Worm (Caenorhabditis elegans) whole organism, young adult: ENCODE measurements around the gene morc-1.

ENCODE experiments used
- B0035.1 ChIP-seq: sonication (generic microtip); optimal IDR thresholded peaks from 2 replicates; lab custom pipeline; 2016; ENCODE audit warnings: missing genetic modification characterization, mild to moderate bottlenecking, missing compliant biosample characterization, missing genotype, missing genetic modification reagents
- C17E4.6 ChIP-seq: fragments of 200-800 bp; sonication (Bioruptor generic); IDR thresholded peaks from 2 replicates; pipeline ENCODE4 v1.3.6; 2022; ENCODE audit warnings: missing genetic modification reagents, missing genetic modification characterization, missing compliant biosample characterization
- D2030.7 ChIP-seq: fragments of 200-800 bp; sonication (Bioruptor generic); IDR thresholded peaks from 2 replicates; pipeline ENCODE4 v1.3.6; 2022; ENCODE audit warnings: missing genetic modification reagents, missing genetic modification characterization, missing compliant biosample characterization
- F33H1.4 ChIP-seq: fragments of 200-800 bp; sonication (Bioruptor generic); IDR thresholded peaks from 2 replicates; pipeline ENCODE4 v1.3.6; 2022; ENCODE audit warnings: missing genetic modification reagents, missing genetic modification characterization, missing compliant biosample characterization
- F39B2.1 ChIP-seq: fragments of 200-800 bp; sonication (Bioruptor generic); IDR thresholded peaks from 2 replicates; pipeline ENCODE4 v1.3.6; 2022; ENCODE audit warnings: missing genetic modification reagents, missing genetic modification characterization, missing compliant biosample characterization
- F49E8.2 ChIP-seq: sonication (generic microtip); optimal IDR thresholded peaks from 3 replicates; lab custom pipeline; 2017; ENCODE audit warnings: missing genetic modification characterization, mild to moderate bottlenecking, missing compliant biosample characterization, antibody characterized with exemption, moderate library complexity; ENCODE audit not compliant: insufficient read depth
- F52B5.7 ChIP-seq: sonication (generic microtip); optimal IDR thresholded peaks from 2 replicates; lab custom pipeline; 2016; ENCODE audit warnings: mild to moderate bottlenecking, missing genetic modification characterization, missing compliant biosample characterization
- T07F8.4 ChIP-seq: sonication (generic microtip); optimal IDR thresholded peaks from 2 replicates; lab custom pipeline; 2016; ENCODE audit warnings: mild to moderate bottlenecking, missing genetic modification characterization, moderate library complexity, missing compliant biosample characterization
- T26A5.8 ChIP-seq: sonication (generic microtip); optimal IDR thresholded peaks from 2 replicates; lab custom pipeline; 2016; ENCODE audit warnings: missing genetic modification characterization, missing compliant biosample characterization
- Y53G8AR.9 ChIP-seq: fragments of 200-800 bp; sonication (Bioruptor generic); conservative IDR thresholded peaks from 2 replicates; pipeline ENCODE4 v1.3.6; 2022; ENCODE audit warnings: missing genetic modification reagents, missing genetic modification characterization, missing compliant biosample characterization
- Y95B8A.8 ChIP-seq: fragments of 200-800 bp; sonication (Bioruptor generic); IDR thresholded peaks from 2 replicates; pipeline ENCODE4 v1.3.6; 2022; ENCODE audit warnings: missing genetic modification reagents, missing genetic modification characterization, missing compliant biosample characterization
- ama-1 ChIP-seq, 3 experiments: fragments of 150-350 bp in 1 of 3; sonication (generic microtip) in 2 of 3; optimal IDR thresholded peaks; 2 replicates each; lab custom pipeline; 2014 to 2018; ENCODE audit warnings: missing biosample characterization in 2 of 3, missing genetic modification characterization in 2 of 3, missing genetic modification reagents in 2 of 3
- aptf-2 ChIP-seq: fragments of 200-800 bp; sonication (Bioruptor generic); conservative IDR thresholded peaks from 2 replicates; pipeline ENCODE4 v1.3.6; 2022; ENCODE audit warnings: missing genetic modification reagents, missing genetic modification characterization, missing compliant biosample characterization
- aptf-3 ChIP-seq: fragments of 200-800 bp; sonication (Bioruptor generic); IDR thresholded peaks from 2 replicates; pipeline ENCODE4 v1.3.6; 2022; ENCODE audit warnings: missing genetic modification characterization, missing compliant biosample characterization
- athp-1 ChIP-seq: sonication (generic microtip); optimal IDR thresholded peaks from 2 replicates; lab custom pipeline; 2017; ENCODE audit warnings: mild to moderate bottlenecking, missing genetic modification characterization, missing compliant biosample characterization
- attf-3 ChIP-seq: fragments of 200-800 bp; sonication (Bioruptor generic); conservative IDR thresholded peaks from 2 replicates; pipeline ENCODE4 v1.3.6; 2022; ENCODE audit warnings: missing genetic modification reagents, missing genetic modification characterization, missing compliant biosample characterization
- bed-2 ChIP-seq: fragments of 200-800 bp; sonication (Bioruptor generic); IDR thresholded peaks from 2 replicates; pipeline ENCODE4 v1.3.6; 2022; ENCODE audit warnings: missing genetic modification reagents, missing genetic modification characterization, missing compliant biosample characterization
- ccch-3 ChIP-seq: fragments of 200-800 bp; sonication (Bioruptor generic); optimal IDR thresholded peaks from 2 replicates; lab custom pipeline; 2018; ENCODE audit warnings: mild to moderate bottlenecking, missing genetic modification characterization, missing compliant biosample characterization
- ceh-27 ChIP-seq: fragments of 200-800 bp; sonication (Bioruptor generic); optimal IDR thresholded peaks from 2 replicates; lab custom pipeline; 2018; ENCODE audit warnings: mild to moderate bottlenecking, missing genetic modification characterization, moderate library complexity, missing compliant biosample characterization
- ceh-58 ChIP-seq: fragments of 200-800 bp; sonication (Bioruptor generic); IDR thresholded peaks from 2 replicates; pipeline ENCODE4 v1.3.6; 2022; ENCODE audit warnings: missing genetic modification characterization, missing compliant biosample characterization
- chd-7 ChIP-seq: sonication (generic microtip); optimal IDR thresholded peaks from 2 replicates; lab custom pipeline; 2016; ENCODE audit warnings: mild to moderate bottlenecking, missing genetic modification characterization, moderate library complexity, missing compliant biosample characterization
- die-1 ChIP-seq: sonication (generic microtip); optimal IDR thresholded peaks from 2 replicates; lab custom pipeline; 2016; ENCODE audit warnings: missing genotype, mild to moderate bottlenecking, missing genetic modification characterization, missing compliant biosample characterization
- egl-44 ChIP-seq: fragments of 200-800 bp; sonication (Bioruptor generic); IDR thresholded peaks from 2 replicates; pipeline ENCODE4 v1.3.6; 2022; ENCODE audit warnings: missing genetic modification reagents, missing genetic modification characterization, missing compliant biosample characterization
- him-1 ChIP-seq: sonication (generic microtip); optimal IDR thresholded peaks from 2 replicates; lab custom pipeline; 2016; ENCODE audit warnings: missing genotype, missing genetic modification reagents, missing genetic modification characterization, missing compliant biosample characterization
- hmg-20 ChIP-seq: fragments of 200-800 bp; sonication (Bioruptor generic); IDR thresholded peaks from 2 replicates; pipeline ENCODE4 v1.3.6; 2022; ENCODE audit warnings: missing genetic modification reagents, missing genetic modification characterization, missing compliant biosample characterization
- hsf-1 ChIP-seq: fragments of 200-800 bp; sonication (Bioruptor generic); IDR thresholded peaks from 2 replicates; pipeline ENCODE4 v1.3.6; 2022; ENCODE audit warnings: missing genetic modification reagents, missing genetic modification characterization, missing compliant biosample characterization
- lin-26 ChIP-seq: fragments of 200-800 bp; sonication (Bioruptor generic); IDR thresholded peaks from 2 replicates; pipeline ENCODE4 v1.3.6; 2022; ENCODE audit warnings: missing genetic modification reagents, missing genetic modification characterization, missing compliant biosample characterization
- lin-35 ChIP-seq, 3 experiments: fragments of 150-350 bp in 2 of 3; sonication (generic microtip) in 1 of 3; optimal IDR thresholded peaks; 2 replicates each; lab custom pipeline; 2014 to 2018; ENCODE audit warnings: missing biosample characterization in 3 of 3, missing genetic modification characterization in 3 of 3, missing genetic modification reagents in 3 of 3
- lin-54 ChIP-seq: fragments of 200-800 bp; sonication (Bioruptor generic); optimal IDR thresholded peaks from 2 replicates; lab custom pipeline; 2018; ENCODE audit warnings: mild to moderate bottlenecking, missing genetic modification characterization, missing compliant biosample characterization
- lir-1 ChIP-seq: fragments of 200-800 bp; sonication (Bioruptor generic); conservative IDR thresholded peaks from 2 replicates; pipeline ENCODE4 v1.3.6; 2022; ENCODE audit warnings: missing genetic modification reagents, missing genetic modification characterization, missing compliant biosample characterization
- mcd-1 ChIP-seq: fragments of 200-800 bp; sonication (Bioruptor generic); IDR thresholded peaks from 2 replicates; pipeline ENCODE4 v1.3.6; 2022; ENCODE audit warnings: missing genetic modification reagents, missing genetic modification characterization, missing compliant biosample characterization
- nhr-80 ChIP-seq: sonication (generic microtip); optimal IDR thresholded peaks from 2 replicates; lab custom pipeline; 2016; ENCODE audit warnings: missing genetic modification characterization, missing compliant biosample characterization
- nhr-90 ChIP-seq: sonication (generic microtip); optimal IDR thresholded peaks from 2 replicates; lab custom pipeline; 2016; ENCODE audit warnings: missing genotype, mild to moderate bottlenecking, missing genetic modification characterization, missing compliant biosample characterization
- pbrm-1 ChIP-seq: fragments of 200-800 bp; sonication (Bioruptor generic); IDR thresholded peaks from 2 replicates; pipeline ENCODE4 v1.3.6; 2022; ENCODE audit warnings: missing genetic modification reagents, missing genetic modification characterization, missing compliant biosample characterization
- pha-4 ChIP-seq: fragments of 150-350 bp; sonication (generic microtip); optimal IDR thresholded peaks from 2 replicates; lab custom pipeline; 2014; ENCODE audit warnings: missing biosample characterization, missing genetic modification reagents, missing genetic modification characterization
- rec-8 ChIP-seq, 2 experiments: sonication (generic microtip); optimal IDR thresholded peaks; 2 replicates each; lab custom pipeline; 2016; ENCODE audit warnings: mild to moderate bottlenecking in 2 of 2, missing genetic modification characterization in 2 of 2, missing genetic modification reagents in 2 of 2, missing genotype in 2 of 2, missing biosample characterization in 1 of 2, missing compliant biosample characterization in 1 of 2, moderate library complexity in 1 of 2
- repo-1 ChIP-seq: sonication (generic microtip); optimal IDR thresholded peaks from 2 replicates; lab custom pipeline; 2017; ENCODE audit warnings: mild to moderate bottlenecking, missing genetic modification characterization, missing compliant biosample characterization
- snpc-4 ChIP-seq, 5 experiments: fragments of 150-350 bp in 1 of 5; sonication (generic microtip) in 4 of 5; optimal IDR thresholded peaks; 2 replicates each; lab custom pipeline; 2014 to 2018; ENCODE audit warnings: missing genetic modification characterization in 5 of 5, missing biosample characterization in 3 of 5, antibody characterized with exemption in 2 of 5, mild to moderate bottlenecking in 2 of 5, missing compliant biosample characterization in 2 of 5, missing genotype in 2 of 5, moderate library complexity in 2 of 5, missing genetic modification reagents in 1 of 5
- sptf-2 ChIP-seq: fragments of 200-800 bp; sonication (Bioruptor generic); optimal IDR thresholded peaks from 2 replicates; lab custom pipeline; 2018; ENCODE audit warnings: mild to moderate bottlenecking, missing genetic modification characterization, missing compliant biosample characterization
- unc-130 ChIP-seq: sonication (generic microtip); optimal IDR thresholded peaks from 2 replicates; lab custom pipeline; 2016; ENCODE audit warnings: missing genetic modification reagents, missing genetic modification characterization, missing compliant biosample characterization
- unc-62 ChIP-seq: fragments of 150-350 bp; optimal IDR thresholded peaks from 2 replicates; lab custom pipeline; 2014; ENCODE audit warnings: missing biosample characterization, missing genetic modification reagents, missing genetic modification characterization
- xnd-1 ChIP-seq: sonication (generic microtip); optimal IDR thresholded peaks from 2 replicates; lab custom pipeline; 2016; ENCODE audit warnings: missing genotype, missing genetic modification reagents, missing genetic modification characterization, missing compliant biosample characterization
- zfh-2 ChIP-seq: fragments of 200-800 bp; sonication (Bioruptor generic); conservative IDR thresholded peaks from 2 replicates; pipeline ENCODE4 v1.3.6; 2022; ENCODE audit warnings: missing genetic modification reagents, missing genetic modification characterization, missing compliant biosample characterization
- ztf-18 ChIP-seq: sonication (generic microtip); optimal IDR thresholded peaks from 2 replicates; lab custom pipeline; 2016; ENCODE audit warnings: missing genotype, mild to moderate bottlenecking, missing genetic modification characterization, missing compliant biosample characterization
- ztf-26 ChIP-seq: sonication (generic microtip); optimal IDR thresholded peaks from 2 replicates; lab custom pipeline; 2017; ENCODE audit warnings: missing genetic modification characterization, missing compliant biosample characterization
- ztf-28 ChIP-seq: fragments of 200-800 bp; sonication (Bioruptor generic); IDR thresholded peaks from 2 replicates; pipeline ENCODE4 v1.3.6; 2022; ENCODE audit warnings: missing genetic modification reagents, missing genetic modification characterization, missing compliant biosample characterization
- ztf-6 ChIP-seq: fragments of 200-800 bp; sonication (Bioruptor generic); IDR thresholded peaks from 2 replicates; pipeline ENCODE4 v1.3.6; 2022; ENCODE audit warnings: missing genetic modification reagents, missing genetic modification characterization, missing compliant biosample characterization

The morc-1 gene

DNA sequence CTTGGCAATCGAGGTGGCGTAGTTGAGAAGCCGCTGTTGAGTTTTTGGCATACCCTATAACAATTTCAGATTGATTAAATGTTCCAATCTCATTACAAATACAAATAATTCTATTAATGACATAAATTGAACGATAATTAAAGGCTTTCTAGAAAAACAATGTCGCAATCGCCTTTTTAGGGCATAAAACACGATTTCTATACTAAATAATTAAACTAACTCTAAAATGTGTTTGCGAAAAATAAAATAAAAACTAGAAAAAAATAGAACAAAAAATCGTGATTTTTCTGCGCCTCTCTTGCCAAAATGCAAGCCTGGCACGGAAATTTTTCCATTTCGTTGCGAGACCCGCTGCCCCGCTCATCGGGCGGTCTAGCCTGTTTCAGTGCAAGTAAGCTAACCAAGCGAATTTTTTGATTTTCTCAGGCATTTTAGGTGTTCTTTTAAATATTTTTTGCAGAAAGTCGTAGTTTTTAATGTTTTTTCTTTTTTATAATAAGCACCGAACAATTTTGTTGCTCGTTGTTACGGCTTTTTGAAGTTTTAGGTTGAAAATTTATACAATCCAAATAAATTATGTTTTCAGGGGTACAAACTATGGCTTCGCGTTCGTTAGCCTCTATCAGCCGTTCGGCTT lies 21.2 kb upstream of the morc-1 start, which contains the start of the genes C34E10.12, C34E10.10 and atp-2 (continued):
- no peak for TF ChIP-seq ccch-3 (GFP tag; lab: Kevin White, UChicago)
- no peak for TF ChIP-seq F52B5.7 (tag; lab: Kevin White, UChicago)
- TF ChIP-seq T07F8.4 (tag; lab: Kevin White, UChicago) = no peak
- no peak for TF ChIP-seq unc-62 (GFP tag; lab: Kevin White, UChicago)
- TF ChIP-seq attf-3 (GFP tag; lab: Robert Waterston, UW) = peak; percentile 57; the same call in 1 of the 2 replicates
- TF ChIP-seq Y95B8A.8 (GFP tag; lab: Robert Waterston, UW) = no peak
- TF ChIP-seq Y53G8AR.9 (GFP tag; lab: Robert Waterston, UW) = 0 out of 2 replicates have a peak, but pooled peaks have one; percentile 34
- no peak for TF ChIP-seq ceh-58 (GFP tag; lab: Robert Waterston, UW)
- TF ChIP-seq B0035.1 (tag; lab: Kevin White, UChicago) = no peak
- peak in 1 of 3 experiments; percentile 76 for TF ChIP-seq lin-35 (GFP tag; optimal IDR thresholded peaks at IDR 0.05; lab: Kevin White, UChicago)
- no peak for TF ChIP-seq ztf-6 (GFP tag; lab: Robert Waterston, UW)
- TF ChIP-seq repo-1 (tag; lab: Kevin White, UChicago) = no peak
- peak; percentile 50; the same call in 1 of the 2 replicates for TF ChIP-seq pbrm-1 (GFP tag; lab: Robert Waterston, UW)
- no peak for TF ChIP-seq aptf-2 (GFP tag; lab: Robert Waterston, UW)
- TF ChIP-seq nhr-80 (tag; lab: Kevin White, UChicago) = peak; percentile 38
- peak; percentile 72 for TF ChIP-seq F49E8.2
- TF ChIP-seq T26A5.8 (tag; lab: Kevin White, UChicago) = no peak
- no peak for TF ChIP-seq ztf-28 (GFP tag; lab: Robert Waterston, UW)
- no peak for TF ChIP-seq chd-7 (tag; lab: Kevin White, UChicago)
- TF ChIP-seq lin-26 (GFP tag; lab: Robert Waterston, UW) = no peak
- TF ChIP-seq aptf-3 (GFP tag; lab: Robert Waterston, UW) = no peak
- no peak for TF ChIP-seq hsf-1
- TF ChIP-seq egl-44 (GFP tag; lab: Robert Waterston, UW) = no peak
- TF ChIP-seq F39B2.1 = no peak
- TF ChIP-seq snpc-4 (GFP tag; optimal IDR thresholded peaks at IDR 0.05; lab: Kevin White, UChicago) = no peak
- peak; percentile 24 to 75 (median 40) for TF ChIP-seq snpc-4 (tag; optimal IDR thresholded peaks at IDR 0.05; lab: Kevin White, UChicago)
- TF ChIP-seq athp-1 = no peak
- TF ChIP-seq ztf-18 (tag; lab: Kevin White, UChicago) = peak; percentile 12
- no peak for TF ChIP-seq C17E4.6
- no peak for TF ChIP-seq sptf-2 (GFP tag; lab: Kevin White, UChicago)
- TF ChIP-seq hmg-20 (GFP tag; lab: Robert Waterston, UW) = no peak
- peak; percentile 73 for TF ChIP-seq mcd-1 (GFP tag; lab: Robert Waterston, UW)
- no peak for TF ChIP-seq lir-1 (GFP tag; lab: Robert Waterston, UW)
- TF ChIP-seq ceh-27 (GFP tag; lab: Kevin White, UChicago) = peak; percentile 58
- no peak for TF ChIP-seq nhr-90 (tag; lab: Kevin White, UChicago)
- TF ChIP-seq D2030.7 (GFP tag; lab: Robert Waterston, UW) = no peak; the same call in 1 of the 2 replicates
- peak; percentile 11 for TF ChIP-seq pha-4 (tag; lab: Kevin White, UChicago)
- no peak for TF ChIP-seq ama-1 (optimal IDR thresholded peaks at IDR 0.05; lab: Kevin White, UChicago)
- TF ChIP-seq ama-1 (GFP tag; optimal IDR thresholded peaks at IDR 0.05; lab: Kevin White, UChicago) = no peak
- TF ChIP-seq unc-130 (GFP tag; lab: Kevin White, UChicago) = peak; percentile 23
- peak; percentile 71 for TF ChIP-seq lin-54 (GFP tag; lab: Kevin White, UChicago)
- TF ChIP-seq ztf-26 (tag; lab: Kevin White, UChicago) = peak; percentile 19
- TF ChIP-seq him-1 (tag; lab: Kevin White, UChicago) = no peak
- TF ChIP-seq bed-2 (GFP tag; lab: Robert Waterston, UW) = no peak
- TF ChIP-seq die-1 = no peak
- no peak for TF ChIP-seq rec-8 (tag; optimal IDR thresholded peaks at IDR 0.05; lab: Kevin White, UChicago)
- peak; percentile 96 for TF ChIP-seq F33H1.4 (GFP tag; lab: Robert Waterston, UW)
- TF ChIP-seq zfh-2 (GFP tag; lab: Robert Waterston, UW) = no peak
- no peak for TF ChIP-seq xnd-1 (tag; lab: Kevin White, UChicago)
